Worm (Caenorhabditis elegans): ENCODE results near the gene T24E12.11.
A peak's percentile ranks its signal among the peaks of the same experiment; 100 is the strongest.

The T24E12.11 gene

DNA sequence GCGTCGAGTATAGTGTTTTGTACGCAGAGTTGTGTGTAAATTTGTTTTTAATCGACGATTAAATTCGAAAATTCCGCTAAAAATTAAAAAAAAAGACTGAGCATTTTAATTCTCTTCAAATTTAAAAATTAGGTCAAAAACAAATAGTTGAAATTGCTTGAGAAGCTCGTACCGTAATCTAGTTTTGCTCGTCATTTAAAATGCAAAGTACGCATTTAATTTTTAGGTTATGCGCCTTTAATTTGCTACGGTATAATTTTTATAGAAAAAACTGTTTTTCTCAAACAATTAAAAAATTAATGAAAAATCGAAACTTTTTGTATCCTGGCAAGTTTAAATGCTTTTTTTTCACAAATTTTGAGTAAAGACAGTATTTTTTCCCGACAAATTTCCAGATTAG, 29.3 kb upstream of the T24E12.11 start:
- TF ChIP-seq ceh-13 (GFP tag; optimal IDR thresholded peaks at IDR 0.05), result no peak
- TF ChIP-seq tbx-37 (GFP tag; conservative IDR thresholded peaks at IDR 0.05), result no peak
- no peak for TF ChIP-seq sea-1 (GFP tag; conservative IDR thresholded peaks at IDR 0.05)
- TF ChIP-seq tra-4 (tag; optimal IDR thresholded peaks at IDR 0.05), result no peak
- TF ChIP-seq hmg-4 (GFP tag; optimal IDR thresholded peaks at IDR 0.05), result no peak
- TF ChIP-seq hnd-1 (tag; optimal IDR thresholded peaks at IDR 0.05), result no peak

- TF ChIP-seq F13C5.2 (tag; optimal IDR thresholded peaks at IDR 0.05), result peak; percentile 45
- no peak for TF ChIP-seq ets-7 (tag; optimal IDR thresholded peaks at IDR 0.05)
- peak; percentile 29; the same call in 1 of the 2 replicates for TF ChIP-seq pes-1 (GFP tag; IDR thresholded peaks at IDR 0.05)
- TF ChIP-seq flt-1 (GFP tag; IDR thresholded peaks at IDR 0.05), result peak; percentile 14; the same call in 1 of the 2 replicates
- no peak for TF ChIP-seq ama-1 (optimal IDR thresholded peaks at IDR 0.05)
- TF ChIP-seq ceh-13 (GFP tag; optimal IDR thresholded peaks at IDR 0.05), result no peak
These were observed 28.7 kb upstream of the T24E12.11 start, which contains the start of gene F54D10.5 for ce11 chrII:3808104-3808503. F54D10.5 (minus strand) TSS chrII:3808177.

DNA sequence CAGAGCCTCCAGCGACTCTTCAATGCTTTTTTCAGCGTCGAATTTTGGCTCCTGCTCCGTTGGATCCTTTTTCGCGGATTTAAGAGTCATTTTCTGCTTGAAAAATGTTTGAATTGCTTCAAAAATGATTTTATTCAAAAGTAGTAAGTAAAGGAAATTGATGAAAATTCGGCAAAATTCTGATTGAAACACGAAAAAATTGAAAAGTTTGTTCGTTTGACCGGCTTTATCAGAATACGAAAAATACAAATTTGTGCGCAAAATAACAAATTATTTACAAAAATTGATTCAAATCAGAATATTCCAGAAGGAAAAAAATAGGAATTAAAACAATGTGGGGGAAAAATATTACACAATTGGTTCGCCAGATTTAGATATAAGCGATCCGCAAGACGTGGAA, 27.6 kb upstream of the T24E12.11 start, which contains the start of gene F54D10.4:
F54D10.4 (minus strand) TSS at position 101 of the 400 bp plus-strand sequence.
- TF ChIP-seq ceh-36 (tag; optimal IDR thresholded peaks at IDR 0.05), result no peak
- TF ChIP-seq F13C5.2 (tag; optimal IDR thresholded peaks at IDR 0.05), result no peak

DNA sequence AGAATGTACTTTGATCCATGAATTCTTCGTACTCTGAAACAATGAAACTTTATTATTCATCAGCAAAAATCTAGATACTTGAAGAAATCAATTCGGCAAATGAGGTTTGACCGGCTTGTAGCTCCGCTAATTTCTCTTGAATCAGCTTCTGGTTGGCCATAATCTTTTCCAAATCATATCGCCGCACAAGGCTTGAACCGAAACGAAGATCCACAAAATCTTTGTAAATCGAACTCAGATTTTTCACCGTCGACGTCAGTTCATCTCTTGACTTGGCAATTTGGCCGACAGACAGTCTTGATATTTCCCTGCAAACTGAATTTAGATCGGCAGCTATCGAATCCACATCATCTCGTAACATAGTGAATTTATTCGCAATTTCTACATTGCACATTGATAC, 26.2 kb upstream of the T24E12.11 start:
- no peak for TF ChIP-seq tbx-37 (GFP tag; conservative IDR thresholded peaks at IDR 0.05)
- TF ChIP-seq sea-1 (GFP tag; conservative IDR thresholded peaks at IDR 0.05), result no peak
- TF ChIP-seq hmbx-1 (tag; optimal IDR thresholded peaks at IDR 0.05), result no peak
- TF ChIP-seq ama-1 (optimal IDR thresholded peaks at IDR 0.05), result no peak
- no peak for TF ChIP-seq flt-1 (GFP tag; IDR thresholded peaks at IDR 0.05)
- no peak for TF ChIP-seq aly-1 (tag; optimal IDR thresholded peaks at IDR 0.05)
- TF ChIP-seq hmg-4 (GFP tag; optimal IDR thresholded peaks at IDR 0.05), result no peak
- no peak for TF ChIP-seq F13C5.2 (tag; optimal IDR thresholded peaks at IDR 0.05)

DNA sequence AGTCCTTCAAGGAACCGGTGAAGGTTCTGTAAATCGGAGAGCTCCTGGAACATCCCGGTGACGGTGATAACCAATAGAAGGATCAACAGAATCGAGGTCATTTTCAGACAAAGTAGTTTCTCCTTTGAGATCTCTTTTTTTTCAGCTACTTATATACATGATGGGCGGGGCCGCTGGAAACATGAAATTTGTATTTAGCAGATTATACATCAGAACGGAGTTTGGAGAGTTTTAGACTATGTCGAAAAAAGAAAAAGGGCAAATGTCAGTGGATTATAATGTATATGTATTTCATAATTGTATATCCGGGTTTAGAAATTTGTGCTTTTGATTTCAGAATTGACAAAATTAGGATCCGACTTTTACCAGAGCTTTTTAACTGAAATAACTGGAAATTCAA, 23.9 kb upstream of the T24E12.11 start, which contains the start of gene ins-32:
ins-32 (minus strand) TSS at position 101 of the 400 bp plus-strand sequence.
- TF ChIP-seq ceh-13 (GFP tag; optimal IDR thresholded peaks at IDR 0.05), result no peak
- TF ChIP-seq hmg-4 (GFP tag; optimal IDR thresholded peaks at IDR 0.05), result no peak
- no peak for TF ChIP-seq sea-1 (GFP tag; conservative IDR thresholded peaks at IDR 0.05)
- TF ChIP-seq F13C5.2 (tag; optimal IDR thresholded peaks at IDR 0.05), result no peak
- no peak for TF ChIP-seq tbx-37 (GFP tag; conservative IDR thresholded peaks at IDR 0.05)
- TF ChIP-seq flt-1 (GFP tag; IDR thresholded peaks at IDR 0.05), result no peak
- TF ChIP-seq hnd-1 (tag; optimal IDR thresholded peaks at IDR 0.05), result no peak
- no peak for TF ChIP-seq scrt-1 (GFP tag; IDR thresholded peaks at IDR 0.05)

- TF ChIP-seq tbx-11 (GFP tag; IDR thresholded peaks at IDR 0.05), result no peak
- no peak for TF ChIP-seq tra-4 (tag; optimal IDR thresholded peaks at IDR 0.05)
- TF ChIP-seq F13C5.2 (tag; optimal IDR thresholded peaks at IDR 0.05), result no peak
- no peak for TF ChIP-seq hmg-4 (GFP tag; optimal IDR thresholded peaks at IDR 0.05)
- no peak for TF ChIP-seq scrt-1 (GFP tag; IDR thresholded peaks at IDR 0.05)
- TF ChIP-seq ets-7 (tag; optimal IDR thresholded peaks at IDR 0.05), result no peak
- TF ChIP-seq tbx-37 (GFP tag; conservative IDR thresholded peaks at IDR 0.05), result no peak
- no peak for TF ChIP-seq flt-1 (GFP tag; IDR thresholded peaks at IDR 0.05)
- TF ChIP-seq ceh-13 (GFP tag; optimal IDR thresholded peaks at IDR 0.05), result no peak
- no peak for TF ChIP-seq hnd-1 (tag; optimal IDR thresholded peaks at IDR 0.05)
- TF ChIP-seq aly-1 (tag; optimal IDR thresholded peaks at IDR 0.05), result no peak
- TF ChIP-seq pes-1 (GFP tag; IDR thresholded peaks at IDR 0.05), result no peak
- no peak for TF ChIP-seq ama-1 (optimal IDR thresholded peaks at IDR 0.05)
- TF ChIP-seq B0310.2 (tag; optimal IDR thresholded peaks at IDR 0.05), result no peak
These were observed 16.0 kb upstream of the T24E12.11 start, which contains the start of gene Y8A9A.2 for ce11 chrII:3795323-3795722. Y8A9A.2 (plus strand) TSS chrII:3795623.

DNA sequence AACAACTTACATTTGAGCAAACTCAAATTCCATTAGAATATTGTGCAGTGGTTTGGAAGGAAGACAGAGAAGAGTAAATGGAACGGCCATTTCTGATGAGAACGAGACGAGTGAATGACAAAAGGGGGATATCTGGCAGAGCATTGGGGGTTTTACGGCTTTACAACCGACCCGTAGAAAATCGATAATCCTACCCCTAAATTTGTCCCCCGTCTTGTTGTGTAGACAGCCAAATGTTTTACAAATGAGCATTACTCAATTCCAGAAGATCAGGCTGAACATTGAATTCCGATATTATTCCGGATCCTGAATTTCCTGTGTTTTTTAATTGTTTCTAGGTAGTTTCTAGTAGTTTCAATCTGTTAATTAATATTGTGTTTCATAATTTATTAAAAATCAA, 14.0 kb upstream of the T24E12.11 start, which contains the start of gene fbxb-99:
fbxb-99 (minus strand) TSS at position 101 of the 400 bp plus-strand sequence.
- no peak for TF ChIP-seq aly-1 (tag; optimal IDR thresholded peaks at IDR 0.05)
- no peak for TF ChIP-seq ama-1 (optimal IDR thresholded peaks at IDR 0.05)
- no peak for TF ChIP-seq ceh-36 (tag; optimal IDR thresholded peaks at IDR 0.05)
- no peak for TF ChIP-seq pes-1 (GFP tag; IDR thresholded peaks at IDR 0.05)
- TF ChIP-seq B0310.2 (tag; optimal IDR thresholded peaks at IDR 0.05), result no peak
- TF ChIP-seq sea-1 (GFP tag; conservative IDR thresholded peaks at IDR 0.05), result no peak
- no peak for TF ChIP-seq scrt-1 (GFP tag; IDR thresholded peaks at IDR 0.05)
- TF ChIP-seq ceh-13 (GFP tag; optimal IDR thresholded peaks at IDR 0.05), result no peak
- no peak for TF ChIP-seq F13C5.2 (tag; optimal IDR thresholded peaks at IDR 0.05)

DNA sequence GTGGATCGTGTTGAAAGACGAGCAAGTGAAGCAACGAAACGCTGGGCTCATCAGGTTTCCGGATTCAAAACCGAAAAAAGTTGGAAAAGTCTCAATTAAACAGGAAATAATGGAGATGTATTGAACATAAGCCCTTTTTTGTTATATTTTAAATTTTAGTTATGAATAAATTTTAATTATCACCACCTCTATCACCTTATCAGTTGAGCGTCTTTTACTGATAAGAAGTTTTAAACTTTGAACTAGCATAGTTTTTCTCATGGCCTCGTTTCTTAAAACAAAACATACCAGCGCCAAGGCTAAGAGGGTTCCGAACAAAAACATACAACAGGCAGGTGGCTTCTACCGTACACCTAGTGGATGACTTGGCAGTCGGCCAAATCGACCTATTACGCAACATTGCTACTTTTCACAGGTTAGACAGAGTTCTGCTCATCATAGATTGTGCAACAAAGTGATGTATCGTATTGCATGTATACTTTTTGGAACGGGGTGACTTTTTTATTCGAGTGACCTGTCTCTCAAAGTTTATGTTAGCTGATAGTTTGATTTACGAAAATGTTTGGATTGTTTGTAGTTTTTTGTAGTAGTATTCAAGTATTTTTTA, 9.1 kb upstream of the T24E12.11 start:
- TF ChIP-seq ceh-36 (tag; optimal IDR thresholded peaks at IDR 0.05), result no peak
- no peak for TF ChIP-seq hmbx-1 (tag; optimal IDR thresholded peaks at IDR 0.05)
- TF ChIP-seq tra-4 (tag; optimal IDR thresholded peaks at IDR 0.05), result no peak
- no peak for TF ChIP-seq ama-1 (optimal IDR thresholded peaks at IDR 0.05)
- no peak for TF ChIP-seq F13C5.2 (tag; optimal IDR thresholded peaks at IDR 0.05)
- no peak for TF ChIP-seq scrt-1 (GFP tag; IDR thresholded peaks at IDR 0.05)
- no peak for TF ChIP-seq tbx-37 (GFP tag; conservative IDR thresholded peaks at IDR 0.05)
- no peak for TF ChIP-seq hmg-4 (GFP tag; optimal IDR thresholded peaks at IDR 0.05)
- no peak for TF ChIP-seq hnd-1 (tag; optimal IDR thresholded peaks at IDR 0.05)
- TF ChIP-seq tbx-11 (GFP tag; IDR thresholded peaks at IDR 0.05), result no peak
- TF ChIP-seq B0310.2 (tag; optimal IDR thresholded peaks at IDR 0.05), result no peak
- TF ChIP-seq aly-1 (tag; optimal IDR thresholded peaks at IDR 0.05), result no peak
- no peak for TF ChIP-seq sea-1 (GFP tag; conservative IDR thresholded peaks at IDR 0.05)
